Worm (Caenorhabditis elegans) whole organism, midembryonic: ENCODE data around the gene nhr-202.

ENCODE experiments used
- T22C8.4 ChIP-seq: fragments of 200-800 bp; sonication (Bioruptor generic); IDR thresholded peaks from 2 replicates; pipeline ENCODE4 v1.3.6; 2022; ENCODE audit warnings: missing genetic modification characterization, missing compliant biosample characterization
- cog-1 ChIP-seq: sonication (generic microtip); optimal IDR thresholded peaks from 2 replicates; lab custom pipeline; 2016; ENCODE audit warnings: missing genetic modification characterization, missing compliant biosample characterization
- flt-1 ChIP-seq: fragments of 200-800 bp; sonication (Bioruptor generic); IDR thresholded peaks from 2 replicates; pipeline ENCODE4 v1.3.6; 2022; ENCODE audit warnings: missing genetic modification characterization, missing compliant biosample characterization
- klf-2 ChIP-seq: fragments of 200-800 bp; sonication (Bioruptor generic); conservative IDR thresholded peaks from 2 replicates; pipeline ENCODE4 v1.3.6; 2022; ENCODE audit warnings: missing genetic modification reagents, missing genetic modification characterization, missing compliant biosample characterization
- med-1 ChIP-seq: sonication (generic microtip); optimal IDR thresholded peaks from 2 replicates; lab custom pipeline; 2017; ENCODE audit warnings: missing genetic modification characterization, mild to moderate bottlenecking, missing compliant biosample characterization, antibody characterized with exemption, missing genetic modification reagents; ENCODE audit not compliant: insufficient read depth
- ref-1 ChIP-seq: fragments of 200-800 bp; sonication (Bioruptor generic); conservative IDR thresholded peaks from 2 replicates; pipeline ENCODE4 v1.3.6; 2022; ENCODE audit warnings: missing genetic modification reagents, missing genetic modification characterization, missing compliant biosample characterization
- tab-1 ChIP-seq: fragments of 200-800 bp; sonication (Bioruptor generic); IDR thresholded peaks from 2 replicates; pipeline ENCODE4 v1.3.6; 2022; ENCODE audit warnings: missing genetic modification characterization, missing compliant biosample characterization
- ztf-23 ChIP-seq: fragments of 200-800 bp; sonication (Bioruptor generic); IDR thresholded peaks from 2 replicates; pipeline ENCODE4 v1.3.6; 2022; ENCODE audit warnings: missing genetic modification reagents, missing genetic modification characterization, missing compliant biosample characterization
- ztf-29 ChIP-seq: fragments of 200-800 bp; sonication (Bioruptor generic); IDR thresholded peaks from 2 replicates; pipeline ENCODE4 v1.3.6; 2022; ENCODE audit warnings: missing genetic modification reagents, missing genetic modification characterization, missing compliant biosample characterization

The nhr-202 gene

ce11 chrV:432991-433390 lies 29.4 kb upstream of the nhr-202 start:
- TF ChIP-seq med-1 (GFP tag; lab: Kevin White, UChicago), result no peak
- no peak for TF ChIP-seq T22C8.4 (GFP tag; lab: Robert Waterston, UW)

ce11 chrV:433898-434297 lies 28.5 kb upstream of the nhr-202 start, which contains the start of gene B0554.2:
Gene B0554.2, plus strand, starts transcription at chrV:434198.
- no peak for TF ChIP-seq cog-1 (tag; lab: Kevin White, UChicago)
- TF ChIP-seq ztf-29 (GFP tag; lab: Robert Waterston, UW), result no peak
- TF ChIP-seq klf-2 (GFP tag; lab: Robert Waterston, UW), result no peak
- TF ChIP-seq med-1 (GFP tag; lab: Kevin White, UChicago), result no peak
- no peak for TF ChIP-seq flt-1
- no peak for TF ChIP-seq tab-1 (GFP tag; lab: Robert Waterston, UW)
- TF ChIP-seq T22C8.4 (GFP tag; lab: Robert Waterston, UW), result no peak

- TF ChIP-seq ztf-23 (GFP tag; lab: Robert Waterston, UW) (no peak), ztf-29 (GFP tag; lab: Robert Waterston, UW) (no peak), cog-1 (tag; lab: Kevin White, UChicago) (no peak), klf-2 (GFP tag; lab: Robert Waterston, UW) (no peak), ref-1 (GFP tag; lab: Robert Waterston, UW) (no peak), tab-1 (GFP tag; lab: Robert Waterston, UW) (no peak), flt-1 (no peak), T22C8.4 (GFP tag; lab: Robert Waterston, UW) (no peak), med-1 (GFP tag; lab: Kevin White, UChicago) (no peak)
Measured at ce11 chrV:438094-438493, 24.3 kb upstream of the nhr-202 start, which contains the start of gene B0554.1. Gene B0554.1, plus strand, starts transcription at chrV:438394.

ce11 chrV:439183-439749 lies 23.1 kb upstream of the nhr-202 start:
- TF ChIP-seq tab-1 (GFP tag; lab: Robert Waterston, UW), result no peak
- no peak for TF ChIP-seq T22C8.4 (GFP tag; lab: Robert Waterston, UW)
- TF ChIP-seq ztf-29 (GFP tag; lab: Robert Waterston, UW), result no peak
- no peak for TF ChIP-seq cog-1 (tag; lab: Kevin White, UChicago)
- no peak for TF ChIP-seq klf-2 (GFP tag; lab: Robert Waterston, UW)
- TF ChIP-seq med-1 (GFP tag; lab: Kevin White, UChicago), result no peak

- TF ChIP-seq T22C8.4 (GFP tag; lab: Robert Waterston, UW), result no peak
- TF ChIP-seq ztf-29 (GFP tag; lab: Robert Waterston, UW), result no peak
- TF ChIP-seq tab-1 (GFP tag; lab: Robert Waterston, UW), result no peak
- TF ChIP-seq flt-1, result no peak
- no peak for TF ChIP-seq cog-1 (tag; lab: Kevin White, UChicago)
- no peak for TF ChIP-seq klf-2 (GFP tag; lab: Robert Waterston, UW)
- TF ChIP-seq med-1 (GFP tag; lab: Kevin White, UChicago), result no peak
- TF ChIP-seq ref-1 (GFP tag; lab: Robert Waterston, UW), result no peak
- TF ChIP-seq ztf-23 (GFP tag; lab: Robert Waterston, UW), result no peak
Measured at ce11 chrV:440923-441322, 21.5 kb upstream of the nhr-202 start, which contains the start of gene B0554.7. Gene B0554.7, minus strand, starts transcription at chrV:441023.

- TF ChIP-seq klf-2 (GFP tag; lab: Robert Waterston, UW) (no peak), flt-1 (no peak), med-1 (GFP tag; lab: Kevin White, UChicago) (no peak), ztf-23 (GFP tag; lab: Robert Waterston, UW) (no peak), tab-1 (GFP tag; lab: Robert Waterston, UW) (no peak), ref-1 (GFP tag; lab: Robert Waterston, UW) (no peak), ztf-29 (GFP tag; lab: Robert Waterston, UW) (no peak), T22C8.4 (GFP tag; lab: Robert Waterston, UW) (no peak), cog-1 (tag; lab: Kevin White, UChicago) (no peak)
Measured at ce11 chrV:443193-443592, 19.2 kb upstream of the nhr-202 start, which contains the start of gene srh-33. Gene srh-33, minus strand, starts transcription at chrV:443293.

- TF ChIP-seq ztf-29 (GFP tag; lab: Robert Waterston, UW) (no peak), cog-1 (tag; lab: Kevin White, UChicago) (no peak), tab-1 (GFP tag; lab: Robert Waterston, UW) (no peak), flt-1 (no peak), med-1 (GFP tag; lab: Kevin White, UChicago) (no peak), ztf-23 (GFP tag; lab: Robert Waterston, UW) (no peak)
Measured at ce11 chrV:446574-446973, 15.8 kb upstream of the nhr-202 start, which contains the start of gene srh-34. Gene srh-34, minus strand, starts transcription at chrV:446674.

ce11 chrV:446988-447387 lies 15.4 kb upstream of the nhr-202 start:
- TF ChIP-seq flt-1, result 0 out of 2 replicates have a peak, but pooled peaks have one; percentile 32
- no peak for TF ChIP-seq ztf-29 (GFP tag; lab: Robert Waterston, UW)
- TF ChIP-seq tab-1 (GFP tag; lab: Robert Waterston, UW), result 0 out of 2 replicates have a peak, but pooled peaks have one; percentile 40
- TF ChIP-seq med-1 (GFP tag; lab: Kevin White, UChicago), result no peak

- TF ChIP-seq ztf-29 (GFP tag; lab: Robert Waterston, UW) (no peak), flt-1 (no peak), ref-1 (GFP tag; lab: Robert Waterston, UW) (no peak), tab-1 (GFP tag; lab: Robert Waterston, UW) (no peak), T22C8.4 (GFP tag; lab: Robert Waterston, UW) (no peak)
Measured at ce11 chrV:449130-449529, 13.3 kb upstream of the nhr-202 start, which contains the start of gene srh-35. Gene srh-35, minus strand, starts transcription at chrV:449230.

- TF ChIP-seq ref-1 (GFP tag; lab: Robert Waterston, UW) (no peak), tab-1 (GFP tag; lab: Robert Waterston, UW) (no peak), med-1 (GFP tag; lab: Kevin White, UChicago) (no peak), klf-2 (GFP tag; lab: Robert Waterston, UW) (no peak)
Measured at ce11 chrV:449685-450084, 12.7 kb upstream of the nhr-202 start, which contains the start of gene M02H5.8. Gene M02H5.8, plus strand, starts transcription at chrV:449981.
